Fruit fly (Drosophila melanogaster): ENCODE results near the gene CG14053.
A peak's percentile ranks its signal among the peaks of the same experiment; 100 is the strongest.

The CG14053 gene

DNA sequence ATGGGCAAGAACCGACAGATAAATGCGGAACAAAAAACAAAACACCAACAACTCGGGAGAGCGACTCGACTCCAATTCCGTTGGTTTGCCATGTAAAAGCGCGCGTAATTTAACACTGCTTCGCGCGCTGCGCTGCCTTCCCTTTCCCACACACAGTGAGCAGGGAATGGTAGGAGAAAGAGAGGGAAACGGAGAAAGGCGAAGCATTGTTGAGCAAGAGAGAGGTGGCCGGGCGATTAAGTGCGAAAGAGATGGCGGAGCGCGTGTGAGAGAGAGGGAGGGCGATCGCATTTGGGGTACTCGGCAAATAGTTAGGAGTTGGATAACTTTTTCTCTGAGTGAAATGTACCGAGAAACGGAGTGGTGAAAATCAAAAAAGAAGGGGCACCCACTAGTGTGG lies 37.8 kb downstream of the CG14053 start (continued):
- no peak for TF ChIP-seq HLH54F (GFP tag; optimal IDR thresholded peaks at IDR 0.05)
- TF ChIP-seq Sox102F (GFP tag; optimal IDR thresholded peaks at IDR 0.05): peak; percentile 64

DNA sequence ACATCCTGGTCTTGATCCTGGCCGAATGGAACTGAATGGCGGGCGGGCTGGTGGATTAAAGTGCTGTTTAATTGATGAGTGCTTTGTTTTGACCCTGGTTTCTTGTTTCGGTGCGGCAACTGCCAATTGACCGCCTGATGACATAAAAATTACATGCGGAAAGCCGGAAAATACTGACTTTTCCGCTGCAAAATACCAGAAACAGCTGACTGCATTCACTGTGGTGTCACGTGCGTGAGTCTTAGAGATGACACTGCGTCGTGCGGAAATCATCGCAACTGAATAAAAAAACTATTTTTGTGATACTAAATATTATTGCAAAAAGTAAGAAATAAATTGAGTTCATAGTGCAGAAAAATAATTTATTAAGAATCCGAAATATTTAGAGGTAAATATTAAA lies 44.2 kb downstream of the CG14053 start, which contains the start of gene bcn92:
TSS of gene bcn92 (minus strand) at position 170 of the 400 bp plus-strand sequence.
- TF ChIP-seq dati (GFP tag; IDR thresholded peaks at IDR 0.05): no peak
- TF ChIP-seq Dek (tag; optimal IDR thresholded peaks at IDR 0.05): peak; percentile 16
- peak; percentile 46 to 90 for TF ChIP-seq Pdp1 (GFP tag; optimal IDR thresholded peaks at IDR 0.05)
- TF ChIP-seq nmo (GFP tag; optimal IDR thresholded peaks at IDR 0.05): peak; percentile 54
- TF ChIP-seq CG18476 (GFP tag; optimal IDR thresholded peaks at IDR 0.05): peak; percentile 9
- peak; percentile 7 for TF ChIP-seq CG13296 (GFP tag; optimal IDR thresholded peaks at IDR 0.05)
- peak; percentile 12 for TF ChIP-seq CG8924 (tag; optimal IDR thresholded peaks at IDR 0.05)
- TF ChIP-seq CG10979 (tag; optimal IDR thresholded peaks at IDR 0.05): peak; percentile 7
- peak; percentile 38 for TF ChIP-seq CG13424 (tag; optimal IDR thresholded peaks at IDR 0.05)
- TF ChIP-seq peb (GFP tag; IDR thresholded peaks at IDR 0.05): 0 out of 2 replicates have a peak, but pooled peaks have one; percentile 24
- TF ChIP-seq pho (GFP tag; optimal IDR thresholded peaks at IDR 0.05): peak; percentile 35
- 0 out of 2 replicates have a peak, but pooled peaks have one; percentile 8 for TF ChIP-seq Drgx (GFP tag; IDR thresholded peaks at IDR 0.05)
- TF ChIP-seq CG2712 (tag; optimal IDR thresholded peaks at IDR 0.05): peak; percentile 43
- TF ChIP-seq Nf-YC (tag; optimal IDR thresholded peaks at IDR 0.05): peak; percentile 37
- TF ChIP-seq CG14710 (tag; optimal IDR thresholded peaks at IDR 0.05): peak; percentile 44
- 0 out of 3 replicates have a peak, but pooled peaks have one; percentile 46 for TF ChIP-seq CG11456 (GFP tag; IDR thresholded peaks at IDR 0.05)
- peak; percentile 29 for TF ChIP-seq Chrac-16 (GFP tag; optimal IDR thresholded peaks at IDR 0.05)
- peak; percentile 26 for TF ChIP-seq CG1647 (GFP tag; optimal IDR thresholded peaks at IDR 0.05)
- no peak for TF ChIP-seq Aef1 (GFP tag; IDR thresholded peaks at IDR 0.05)
- TF ChIP-seq nerfin-2 (GFP tag; IDR thresholded peaks at IDR 0.05; ENCODE audit: partially characterized antibody): peak; percentile 73
- peak; percentile 19 for TF ChIP-seq CG18262 (tag; optimal IDR thresholded peaks at IDR 0.05)
- TF ChIP-seq Elba2 (GFP tag; optimal IDR thresholded peaks at IDR 0.05): peak; percentile 92
- peak; percentile 84 for TF ChIP-seq sens (GFP tag)
- peak; percentile 39; the same call in 1 of the 3 replicates for TF ChIP-seq CG17361 (GFP tag; IDR thresholded peaks at IDR 0.05)
- no peak for TF ChIP-seq CG8765 (GFP tag; IDR thresholded peaks at IDR 0.05)
- TF ChIP-seq CG13287 (GFP tag; IDR thresholded peaks at IDR 0.05; ENCODE audit: partially characterized antibody): peak; percentile 96
- TF ChIP-seq CG10462 (GFP tag; optimal IDR thresholded peaks at IDR 0.05): no peak
- TF ChIP-seq amos (GFP tag; IDR thresholded peaks at IDR 0.05; ENCODE audit: partially characterized antibody): peak; percentile 97
- TF ChIP-seq Camta (GFP tag; optimal IDR thresholded peaks at IDR 0.05): peak; percentile 45
- peak; percentile 7 for TF ChIP-seq Abd-B (GFP tag; optimal IDR thresholded peaks at IDR 0.05)
- peak; percentile 90 for TF ChIP-seq BEAF-32 (GFP tag; optimal IDR thresholded peaks at IDR 0.05)
- TF ChIP-seq crp (GFP tag; optimal IDR thresholded peaks at IDR 0.05): peak; percentile 78 to 96
- TF ChIP-seq Lim3 (GFP tag; IDR thresholded peaks at IDR 0.05): no peak
- peak; percentile 57 for TF ChIP-seq lilli (GFP tag; optimal IDR thresholded peaks at IDR 0.05)
- peak; percentile 85 for TF ChIP-seq tna (GFP tag; IDR thresholded peaks at IDR 0.05; ENCODE audit: partially characterized antibody)
- TF ChIP-seq CG8359 (GFP tag; optimal IDR thresholded peaks at IDR 0.05; ENCODE audit: borderline replicate concordance): no peak
- peak; percentile 92 for TF ChIP-seq CG14860 (GFP tag; IDR thresholded peaks at IDR 0.05; ENCODE audit: partially characterized antibody)
- TF ChIP-seq pfk (GFP tag; optimal IDR thresholded peaks at IDR 0.05): no peak
- no peak for TF ChIP-seq fd102C (GFP tag; optimal IDR thresholded peaks at IDR 0.05)
- no peak for TF ChIP-seq ap (GFP tag; IDR thresholded peaks at IDR 0.05)
- peak; percentile 32 for TF ChIP-seq pum (GFP tag; optimal IDR thresholded peaks at IDR 0.05)
- TF ChIP-seq CG8478 (optimal IDR thresholded peaks at IDR 0.05): no peak
- TF ChIP-seq hb (GFP tag; IDR thresholded peaks at IDR 0.05; ENCODE audit: partially characterized antibody): peak; percentile 87
- TF ChIP-seq Dip3 (GFP tag; optimal IDR thresholded peaks at IDR 0.05): peak; percentile 23
- TF ChIP-seq CG34224 (GFP tag; IDR thresholded peaks at IDR 0.05; ENCODE audit: partially characterized antibody): peak; percentile 93
- peak; percentile 52 for TF ChIP-seq tin (GFP tag; optimal IDR thresholded peaks at IDR 0.05)
